Worm (Caenorhabditis elegans) whole organism, L1 larva: Measurements from ENCODE around the gene snr-1.
"Not testable (repeated sequence)": the region's sequence is repeated elsewhere in the genome, so short reads cannot be mapped to it uniquely, and the experiment has no call there.

ENCODE experiments used
- C34B4.2 ChIP-seq: sonication (generic microtip); optimal IDR thresholded peaks from 2 replicates; lab custom pipeline; 2017; ENCODE audit warnings: mild to moderate bottlenecking, missing genetic modification characterization, missing compliant biosample characterization
- aly-2 ChIP-seq: fragments of 150-350 bp; optimal IDR thresholded peaks from 2 replicates; lab custom pipeline; 2014; ENCODE audit warnings: missing biosample characterization, missing genetic modification characterization
- ama-1 ChIP-seq: fragments of 150-350 bp; optimal IDR thresholded peaks from 2 replicates; lab custom pipeline; 2014
- blmp-1 ChIP-seq: fragments of 150-350 bp; optimal IDR thresholded peaks from 2 replicates; lab custom pipeline; 2014; ENCODE audit warnings: missing biosample characterization, missing genetic modification characterization
- ceh-8 ChIP-seq: fragments of 200-800 bp; sonication (Bioruptor generic); optimal IDR thresholded peaks from 2 replicates; lab custom pipeline; 2018; ENCODE audit warnings: mild to moderate bottlenecking, missing genetic modification characterization, moderate library complexity, missing compliant biosample characterization
- ceh-82 ChIP-seq, 3 experiments: fragments of 150-350 bp in 1 of 3; sonication (generic microtip) in 2 of 3; optimal IDR thresholded peaks; 2 replicates each; lab custom pipeline; 2014 to 2017; ENCODE audit warnings: missing biosample characterization in 3 of 3, missing genetic modification characterization in 3 of 3
- ceh-88 ChIP-seq: fragments of 200-800 bp; sonication (Bioruptor generic); IDR thresholded peaks from 2 replicates; pipeline ENCODE4 v1.3.6; 2022; ENCODE audit warnings: missing genetic modification characterization, missing compliant biosample characterization
- ceh-90 ChIP-seq: sonication (generic microtip); optimal IDR thresholded peaks from 2 replicates; lab custom pipeline; 2016; ENCODE audit warnings: missing genetic modification characterization, missing compliant biosample characterization
- ces-1 ChIP-seq: fragments of 150-350 bp; optimal IDR thresholded peaks from 2 replicates; lab custom pipeline; 2014; ENCODE audit warnings: missing biosample characterization, missing genetic modification reagents, missing genetic modification characterization
- dpl-1 ChIP-seq, 3 experiments: fragments of 150-350 bp in 2 of 3; sonication (generic microtip) in 1 of 3; optimal IDR thresholded peaks; 2 replicates each; lab custom pipeline; 2014 to 2017; ENCODE audit warnings: missing biosample characterization in 3 of 3, missing genetic modification characterization in 3 of 3, missing genetic modification reagents in 3 of 3
- efl-1 ChIP-seq, 4 experiments: fragments of 150-350 bp; optimal IDR thresholded peaks in 3 of 4; peaks in 1 of 4; 1 replicate in 1 of 4; 2 replicates in 3 of 4; lab custom pipeline; 2014; ENCODE audit warnings: missing biosample characterization in 2 of 4, missing genetic modification characterization in 2 of 4, missing genetic modification reagents in 2 of 4
- egl-27 ChIP-seq, 2 experiments: fragments of 150-350 bp in 1 of 2; sonication (generic microtip); optimal IDR thresholded peaks; 3 replicates each; lab custom pipeline; 2017 to 2018; ENCODE audit warnings: missing biosample characterization in 2 of 2, missing genetic modification characterization in 2 of 2, missing genetic modification reagents in 2 of 2
- elt-2 ChIP-seq: sonication (generic microtip); optimal IDR thresholded peaks from 2 replicates; lab custom pipeline; 2016; ENCODE audit warnings: missing genetic modification characterization, mild to moderate bottlenecking, inconsistent platforms, missing compliant biosample characterization, missing genetic modification reagents
- fkh-10 ChIP-seq: sonication (generic microtip); optimal IDR thresholded peaks from 2 replicates; lab custom pipeline; 2017; ENCODE audit warnings: missing biosample characterization, missing genetic modification reagents, missing genetic modification characterization
- fkh-4 ChIP-seq: sonication (generic microtip); optimal IDR thresholded peaks from 2 replicates; lab custom pipeline; 2016; ENCODE audit warnings: missing compliant biosample characterization, missing genetic modification characterization, borderline replicate concordance
- fkh-8 ChIP-seq: sonication (generic microtip); optimal IDR thresholded peaks from 2 replicates; lab custom pipeline; 2016; ENCODE audit warnings: mild to moderate bottlenecking, missing genetic modification characterization, missing compliant biosample characterization
- fos-1 ChIP-seq: fragments of 150-350 bp; optimal IDR thresholded peaks from 2 replicates; lab custom pipeline; 2014; ENCODE audit warnings: missing biosample characterization, missing genetic modification characterization
- grh-1 ChIP-seq: fragments of 200-800 bp; sonication (Bioruptor generic); IDR thresholded peaks from 2 replicates; pipeline ENCODE4 v1.3.6; 2022; ENCODE audit warnings: missing genetic modification reagents, missing genetic modification characterization, missing compliant biosample characterization
- hlh-17 ChIP-seq: fragments of 200-800 bp; sonication (Bioruptor generic); optimal IDR thresholded peaks from 2 replicates; lab custom pipeline; 2018; ENCODE audit warnings: missing genetic modification characterization, mild to moderate bottlenecking, missing compliant biosample characterization, moderate library complexity, borderline replicate concordance
- hlh-4 ChIP-seq: sonication (generic microtip); optimal IDR thresholded peaks from 2 replicates; lab custom pipeline; 2016; ENCODE audit warnings: mild to moderate bottlenecking, missing genetic modification characterization, missing compliant biosample characterization
- isw-1 ChIP-seq: fragments of 200-800 bp; sonication (Bioruptor generic); IDR thresholded peaks from 2 replicates; pipeline ENCODE4 v1.3.6; 2022; ENCODE audit warnings: missing genetic modification characterization, missing compliant biosample characterization
- lin-13 ChIP-seq: fragments of 150-350 bp; optimal IDR thresholded peaks from 2 replicates; lab custom pipeline; 2014; ENCODE audit warnings: missing biosample characterization, missing genetic modification reagents, missing genetic modification characterization
- lin-14 ChIP-seq: fragments of 200-800 bp; sonication (Bioruptor generic); optimal IDR thresholded peaks from 2 replicates; lab custom pipeline; 2018; ENCODE audit warnings: mild to moderate bottlenecking, missing genetic modification characterization, moderate library complexity, missing compliant biosample characterization
- lin-35 ChIP-seq, 2 experiments: fragments of 150-350 bp; optimal IDR thresholded peaks; 2 replicates each; lab custom pipeline; 2014; ENCODE audit warnings: missing biosample characterization in 2 of 2, missing genetic modification characterization in 2 of 2, missing genetic modification reagents in 2 of 2
- lsy-2 ChIP-seq, 2 experiments: fragments of 150-350 bp; optimal IDR thresholded peaks; 2 replicates each; lab custom pipeline; 2014; ENCODE audit warnings: missing biosample characterization in 2 of 2, missing genetic modification characterization in 2 of 2
- mdl-1 ChIP-seq, 2 experiments: fragments of 150-350 bp; optimal IDR thresholded peaks; 2 replicates each; lab custom pipeline; 2014 to 2017; ENCODE audit warnings: missing biosample characterization in 2 of 2, missing genetic modification characterization in 2 of 2, inconsistent platforms in 1 of 2
- mef-2 ChIP-seq: fragments of 150-350 bp; optimal IDR thresholded peaks from 2 replicates; lab custom pipeline; 2014; ENCODE audit warnings: missing biosample characterization, missing genetic modification characterization
- mep-1 ChIP-seq: fragments of 150-350 bp; optimal IDR thresholded peaks from 2 replicates; lab custom pipeline; 2014; ENCODE audit warnings: missing biosample characterization, missing genetic modification characterization
- nhr-11 ChIP-seq: fragments of 150-350 bp; optimal IDR thresholded peaks from 2 replicates; lab custom pipeline; 2014; ENCODE audit warnings: missing biosample characterization, missing genetic modification characterization
- nhr-12 ChIP-seq: sonication (generic microtip); optimal IDR thresholded peaks from 2 replicates; lab custom pipeline; 2017; ENCODE audit warnings: missing biosample characterization, missing genetic modification characterization
- nhr-19 ChIP-seq: fragments of 200-800 bp; sonication (Bioruptor generic); conservative IDR thresholded peaks from 2 replicates; pipeline ENCODE4 v1.3.6; 2022; ENCODE audit warnings: missing genetic modification characterization, missing compliant biosample characterization
- nhr-47 ChIP-seq: sonication (generic microtip); optimal IDR thresholded peaks from 2 replicates; lab custom pipeline; 2016; ENCODE audit warnings: mild to moderate bottlenecking, missing genetic modification characterization, moderate library complexity, missing compliant biosample characterization
- nhr-71 ChIP-seq: sonication (generic microtip); optimal IDR thresholded peaks from 2 replicates; lab custom pipeline; 2016; ENCODE audit warnings: mild to moderate bottlenecking, missing genetic modification characterization, moderate library complexity, missing compliant biosample characterization
- nhr-76 ChIP-seq: sonication (generic microtip); optimal IDR thresholded peaks from 2 replicates; lab custom pipeline; 2017; ENCODE audit warnings: missing biosample characterization, missing genetic modification characterization
- nhr-85 ChIP-seq: sonication (generic microtip); peaks from one replicate; lab custom pipeline; 2016; ENCODE audit warnings: missing genetic modification characterization, inconsistent platforms, missing compliant biosample characterization
- pax-3 ChIP-seq: fragments of 200-800 bp; sonication (Bioruptor generic); optimal IDR thresholded peaks from 2 replicates; lab custom pipeline; 2018; ENCODE audit warnings: mild to moderate bottlenecking, missing genetic modification characterization, moderate library complexity, missing compliant biosample characterization
- skn-1 ChIP-seq: fragments of 150-350 bp; optimal IDR thresholded peaks from 2 replicates; lab custom pipeline; 2014; ENCODE audit warnings: missing biosample characterization, missing genetic modification characterization
- snpc-4 ChIP-seq: fragments of 150-350 bp; optimal IDR thresholded peaks from 2 replicates; lab custom pipeline; 2014; ENCODE audit warnings: missing biosample characterization, missing genetic modification characterization
- snu-23 ChIP-seq: sonication (generic microtip); optimal IDR thresholded peaks from 2 replicates; lab custom pipeline; 2016; ENCODE audit warnings: missing genetic modification characterization, missing compliant biosample characterization
- swsn-7 ChIP-seq: sonication (generic microtip); optimal IDR thresholded peaks from 2 replicates; lab custom pipeline; 2016; ENCODE audit warnings: missing genetic modification characterization, missing compliant biosample characterization
- unc-86 ChIP-seq: sonication (generic microtip); optimal IDR thresholded peaks from 2 replicates; lab custom pipeline; 2016; ENCODE audit warnings: missing genetic modification characterization, missing compliant biosample characterization
- xbp-1 ChIP-seq: sonication (generic microtip); optimal IDR thresholded peaks from 2 replicates; lab custom pipeline; 2016; ENCODE audit warnings: missing genetic modification characterization, missing compliant biosample characterization
- ztf-4 ChIP-seq: fragments of 150-350 bp; optimal IDR thresholded peaks from 2 replicates; lab custom pipeline; 2014; ENCODE audit warnings: missing biosample characterization, missing genetic modification characterization

snr-1 gene

DNA sequence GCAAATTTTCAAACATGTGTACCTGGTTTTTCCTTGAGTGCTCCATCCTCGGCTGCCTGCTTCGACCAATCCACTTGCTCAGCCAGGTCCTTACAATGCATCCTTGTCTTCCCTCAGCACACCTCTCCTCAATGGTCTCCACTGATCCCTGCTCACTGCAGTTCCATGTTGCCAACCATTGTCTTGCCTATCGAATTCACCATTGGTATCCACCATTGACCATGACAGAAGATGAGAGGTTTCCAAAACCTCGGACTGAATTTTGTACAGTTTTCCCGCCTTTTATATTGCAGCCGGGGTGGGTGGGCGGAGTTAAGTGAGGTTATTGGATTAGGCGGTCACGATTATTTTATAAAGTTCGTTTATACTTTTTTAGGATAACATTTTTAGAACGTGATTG is 24.1 kb upstream of the snr-1 start, which contains the start of gene Y116A8C.467:
Gene Y116A8C.467 (minus strand): TSS at position 101 of the 400 bp plus-strand sequence.
- TF ChIP-seq C34B4.2; blmp-1; lin-13 (GFP tag; lab: Kevin White, UChicago): not testable (repeated sequence)

DNA sequence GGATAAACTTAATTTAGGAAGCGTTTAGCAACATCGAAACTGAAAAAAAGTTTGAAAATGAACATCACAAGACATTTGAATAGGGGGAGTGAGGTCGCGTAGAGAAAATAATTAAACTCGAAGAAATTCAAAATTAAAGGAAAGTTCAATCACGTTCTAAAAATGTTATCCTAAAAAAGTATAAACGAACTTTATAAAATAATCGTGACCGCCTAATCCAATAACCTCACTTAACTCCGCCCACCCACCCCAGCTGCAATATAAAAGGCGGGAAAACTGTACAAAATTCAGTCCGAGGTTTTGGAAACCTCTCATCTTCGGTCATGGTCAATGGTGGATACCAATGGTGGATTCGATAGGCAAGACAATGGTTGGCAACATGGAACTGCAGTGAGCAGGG is 22.9 kb upstream of the snr-1 start, which contains the start of gene Y116A8C.465:
Gene Y116A8C.465 (plus strand): TSS at position 301 of the 400 bp plus-strand sequence.
- not testable (repeated sequence) for TF ChIP-seq nhr-11 (tag; lab: Kevin White, UChicago); skn-1 (tag; lab: Kevin White, UChicago); ceh-82 (tag; optimal IDR thresholded peaks at IDR 0.05; lab: Kevin White, UChicago)

DNA sequence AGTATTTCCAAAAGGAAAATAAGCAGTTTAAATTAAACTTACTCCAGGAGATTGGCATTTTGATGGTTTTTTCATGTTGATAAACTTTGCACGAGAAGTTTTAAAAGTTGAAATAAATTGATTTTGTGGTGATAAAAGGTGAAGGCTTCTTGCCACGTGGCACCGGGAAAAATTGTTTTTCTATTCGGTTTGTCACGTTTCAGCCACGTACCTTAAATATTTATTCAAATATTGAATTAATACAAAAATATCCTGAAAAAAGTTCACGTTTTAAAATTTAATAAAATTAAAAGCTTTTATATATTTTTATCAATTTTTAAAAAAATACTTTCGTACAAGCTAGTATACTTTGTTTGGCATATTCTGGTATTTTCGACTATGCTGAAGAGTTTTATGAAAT is 17.1 kb upstream of the snr-1 start, which contains the start of gene Y116A8C.24:
Gene Y116A8C.24 (minus strand): TSS at position 101 of the 400 bp plus-strand sequence.
- not testable (repeated sequence) for TF ChIP-seq elt-2 (tag; lab: Kevin White, UChicago); mep-1 (tag; lab: Kevin White, UChicago); fkh-8

DNA sequence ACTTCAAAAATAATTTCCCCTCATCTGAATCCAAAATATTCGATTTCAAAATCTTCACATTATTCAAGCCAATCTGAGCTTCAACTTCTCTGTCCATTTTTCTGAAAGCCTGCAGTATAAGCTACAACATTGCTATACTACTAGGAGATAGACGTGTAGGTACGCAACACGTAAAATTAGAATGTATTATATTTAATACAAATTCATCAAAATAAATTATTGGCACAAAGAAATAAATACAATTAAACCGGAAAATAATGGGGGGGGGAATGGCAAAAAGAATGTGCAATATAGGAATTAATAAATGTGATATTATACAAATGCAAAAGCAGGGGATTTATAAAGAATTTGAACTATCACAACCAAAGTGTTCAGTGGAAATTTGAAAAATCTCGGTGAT is 9.2 kb upstream of the snr-1 start, which contains the start of gene Y116A8C.25:
Gene Y116A8C.25 (minus strand): TSS at position 101 of the 400 bp plus-strand sequence.
- TF ChIP-seq lin-14 (GFP tag; lab: Kevin White, UChicago) (no peak), nhr-12 (tag; lab: Kevin White, UChicago) (no peak), ceh-90 (tag; lab: Kevin White, UChicago) (no peak), hlh-17 (GFP tag; lab: Kevin White, UChicago) (no peak), ama-1 (lab: Kevin White, UChicago) (no peak), mdl-1 (tag; optimal IDR thresholded peaks at IDR 0.05; lab: Kevin White, UChicago) (no peak), fkh-10 (GFP tag; lab: Kevin White, UChicago) (no peak), xbp-1 (tag; lab: Kevin White, UChicago) (no peak), lin-35 (GFP tag; optimal IDR thresholded peaks at IDR 0.05; lab: Kevin White, UChicago) (no peak), nhr-76 (no peak), aly-2 (tag; lab: Kevin White, UChicago) (no peak), fkh-4 (tag; lab: Kevin White, UChicago) (no peak), unc-86 (tag; lab: Kevin White, UChicago) (no peak), ceh-88 (no peak), ceh-8 (GFP tag; lab: Kevin White, UChicago) (no peak)

DNA sequence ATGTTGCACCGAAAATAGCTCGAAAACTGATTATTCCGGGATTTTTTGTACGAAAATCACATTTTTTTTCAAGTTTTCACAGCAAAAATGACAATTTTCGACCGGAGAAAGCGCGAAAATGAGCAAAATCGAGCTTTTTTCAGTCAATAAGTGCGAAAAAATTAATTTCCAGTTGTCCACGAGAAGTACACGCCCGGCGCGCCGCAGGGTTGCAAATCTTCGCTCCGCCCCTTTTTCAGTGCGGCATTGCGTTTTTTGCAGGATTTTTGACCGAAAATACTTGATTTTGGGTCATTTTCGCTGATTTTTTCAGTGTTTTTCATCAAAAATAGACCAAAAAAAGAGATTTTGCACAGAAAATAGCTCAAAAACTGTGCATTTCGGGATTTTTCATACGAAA is 3.5 kb upstream of the snr-1 start:
- TF ChIP-seq ceh-90 (tag; lab: Kevin White, UChicago): no peak
- TF ChIP-seq mef-2 (tag; lab: Kevin White, UChicago): no peak
- TF ChIP-seq swsn-7 (tag; lab: Kevin White, UChicago): peak; percentile 5
- TF ChIP-seq ces-1 (GFP tag; lab: Kevin White, UChicago): no peak
- peak; percentile 38 for TF ChIP-seq nhr-47
- TF ChIP-seq fos-1 (tag; lab: Kevin White, UChicago): no peak
- no peak for TF ChIP-seq hlh-4 (tag; lab: Kevin White, UChicago)
- peak in 2 of 3 experiments; percentile 20 to 30 for TF ChIP-seq dpl-1 (GFP tag; optimal IDR thresholded peaks at IDR 0.05; lab: Kevin White, UChicago)
- TF ChIP-seq ceh-82 (tag; optimal IDR thresholded peaks at IDR 0.05; lab: Kevin White, UChicago): peak in 1 of 3 experiments; percentile 34
- no peak for TF ChIP-seq ztf-4 (tag; lab: Kevin White, UChicago)
- peak in 1 of 2 experiments; percentile 22 for TF ChIP-seq lsy-2 (tag; optimal IDR thresholded peaks at IDR 0.05; lab: Kevin White, UChicago)
- no peak for TF ChIP-seq grh-1
- peak; percentile 12 for TF ChIP-seq xbp-1 (tag; lab: Kevin White, UChicago)
- no peak for TF ChIP-seq snpc-4 (tag; lab: Kevin White, UChicago)
- TF ChIP-seq nhr-85: no peak
- TF ChIP-seq nhr-19 (GFP tag; lab: Robert Waterston, UW): peak; percentile 31
- peak; percentile 7 for TF ChIP-seq pax-3 (tag; lab: Kevin White, UChicago)
- TF ChIP-seq nhr-71: peak; percentile 35
- TF ChIP-seq lin-35 (GFP tag; optimal IDR thresholded peaks at IDR 0.05; lab: Kevin White, UChicago): peak; percentile 5 to 25
- TF ChIP-seq efl-1 (optimal IDR thresholded peaks at IDR 0.05; lab: Kevin White, UChicago): peak; percentile 22 to 36
- TF ChIP-seq efl-1 (GFP tag; optimal IDR thresholded peaks at IDR 0.05 in 1 of 2; lab: Kevin White, UChicago): peak; percentile 33 to 92
- no peak for TF ChIP-seq isw-1 (GFP tag; lab: Robert Waterston, UW)
- TF ChIP-seq fkh-8: peak; percentile 6
- TF ChIP-seq snu-23 (GFP tag; lab: Kevin White, UChicago): peak; percentile 44
- TF ChIP-seq egl-27 (tag; optimal IDR thresholded peaks at IDR 0.05; lab: Kevin White, UChicago): no peak
